Worm (Caenorhabditis elegans) whole organism, early embryonic: Measurements from ENCODE around the gene F30H5.3.

ENCODE experiments used
- B0310.2 ChIP-seq: sonication (generic microtip); optimal IDR thresholded peaks from 2 replicates; lab custom pipeline; 2016; ENCODE audit warnings: mild to moderate bottlenecking, missing genetic modification characterization, missing compliant biosample characterization
- F13C5.2 ChIP-seq: sonication (generic microtip); optimal IDR thresholded peaks from 2 replicates; lab custom pipeline; 2017; ENCODE audit warnings: mild to moderate bottlenecking, missing genetic modification characterization, inconsistent platforms, missing compliant biosample characterization
- aly-1 ChIP-seq: sonication (generic microtip); optimal IDR thresholded peaks from 2 replicates; lab custom pipeline; 2016; ENCODE audit warnings: missing genetic modification characterization, missing compliant biosample characterization
- ama-1 ChIP-seq: fragments of 150-350 bp; optimal IDR thresholded peaks from 2 replicates; lab custom pipeline; 2014
- ceh-13 ChIP-seq: fragments of 200-800 bp; sonication (Bioruptor generic); optimal IDR thresholded peaks from 2 replicates; lab custom pipeline; 2018; ENCODE audit warnings: mild to moderate bottlenecking, missing genetic modification characterization, missing compliant biosample characterization
- ceh-36 ChIP-seq: sonication (generic microtip); optimal IDR thresholded peaks from 2 replicates; lab custom pipeline; 2016; ENCODE audit warnings: missing genetic modification characterization, inconsistent platforms, missing compliant biosample characterization
- ets-7 ChIP-seq: sonication (generic microtip); optimal IDR thresholded peaks from 2 replicates; lab custom pipeline; 2016; ENCODE audit warnings: missing genotype, missing genetic modification characterization, missing compliant biosample characterization
- flt-1 ChIP-seq: fragments of 200-800 bp; sonication (Bioruptor generic); IDR thresholded peaks from 2 replicates; pipeline ENCODE4 v1.3.6; 2022; ENCODE audit warnings: missing genetic modification characterization, missing compliant biosample characterization
- hmbx-1 ChIP-seq: sonication (generic microtip); optimal IDR thresholded peaks from 2 replicates; lab custom pipeline; 2016; ENCODE audit warnings: mild to moderate bottlenecking, missing genetic modification characterization, missing compliant biosample characterization
- hmg-4 ChIP-seq: fragments of 200-800 bp; sonication (Bioruptor generic); optimal IDR thresholded peaks from 2 replicates; lab custom pipeline; 2018; ENCODE audit warnings: mild to moderate bottlenecking, missing genetic modification characterization, missing compliant biosample characterization
- hnd-1 ChIP-seq: sonication (generic microtip); optimal IDR thresholded peaks from 2 replicates; lab custom pipeline; 2016; ENCODE audit warnings: missing genetic modification characterization, missing compliant biosample characterization
- pes-1 ChIP-seq: fragments of 200-800 bp; sonication (Bioruptor generic); IDR thresholded peaks from 2 replicates; pipeline ENCODE4 v1.3.6; 2022; ENCODE audit warnings: missing genetic modification reagents, missing genetic modification characterization, missing compliant biosample characterization
- scrt-1 ChIP-seq: fragments of 200-800 bp; sonication (Bioruptor generic); IDR thresholded peaks from 2 replicates; pipeline ENCODE4 v1.3.6; 2022; ENCODE audit warnings: missing genetic modification characterization, missing compliant biosample characterization
- sea-1 ChIP-seq: fragments of 200-800 bp; sonication (Bioruptor generic); conservative IDR thresholded peaks from 2 replicates; pipeline ENCODE4 v1.3.6; 2022; ENCODE audit warnings: missing genetic modification characterization, missing compliant biosample characterization
- tbx-11 ChIP-seq: fragments of 200-800 bp; sonication (Bioruptor generic); IDR thresholded peaks from 2 replicates; pipeline ENCODE4 v1.3.6; 2022; ENCODE audit warnings: missing genetic modification characterization, missing compliant biosample characterization
- tbx-37 ChIP-seq: fragments of 200-800 bp; sonication (Bioruptor generic); conservative IDR thresholded peaks from 2 replicates; pipeline ENCODE4 v1.3.6; 2022; ENCODE audit warnings: missing genetic modification reagents, missing genetic modification characterization, missing compliant biosample characterization
- tra-4 ChIP-seq: sonication (generic microtip); optimal IDR thresholded peaks from 2 replicates; lab custom pipeline; 2017; ENCODE audit warnings: missing genetic modification characterization, missing compliant biosample characterization

Gene F30H5.3

DNA sequence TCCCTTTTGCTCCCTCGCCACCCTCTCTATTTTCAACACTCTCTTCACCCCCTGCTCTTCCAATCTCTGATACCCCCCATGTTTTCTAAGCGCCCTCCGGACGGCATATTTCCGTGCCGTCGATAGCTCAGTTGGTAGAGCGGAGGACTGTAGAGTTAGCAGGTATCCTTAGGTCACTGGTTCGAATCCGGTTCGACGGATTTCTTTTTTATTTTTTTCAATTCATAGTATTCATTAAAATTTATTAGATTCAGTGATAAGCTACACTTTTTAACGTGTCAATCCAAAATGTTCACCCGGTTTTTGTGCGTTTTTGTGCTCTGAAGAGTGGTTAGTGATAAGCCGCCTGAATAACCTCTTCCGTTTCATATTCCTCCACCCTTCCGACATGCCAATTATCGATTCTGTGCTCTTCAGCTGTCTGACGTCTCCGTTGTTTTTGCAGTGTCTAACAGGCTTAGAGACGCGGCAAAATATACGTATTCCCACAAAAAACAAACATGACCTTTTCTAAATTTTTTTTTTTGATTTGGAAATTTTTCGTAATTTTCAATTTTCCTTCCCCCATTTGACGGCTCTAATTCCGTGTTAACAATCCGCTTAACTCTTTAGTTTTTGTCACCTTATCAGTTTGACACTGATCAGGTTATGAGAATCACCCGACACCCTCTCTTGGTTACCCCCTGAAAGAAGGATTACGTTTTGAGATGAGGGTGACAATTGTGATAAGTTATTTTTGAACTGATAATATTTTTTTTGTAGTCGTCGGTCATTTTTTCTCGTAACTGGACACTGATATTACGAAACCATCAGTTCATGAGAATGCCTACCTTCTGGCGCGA lies 23.5 kb upstream of the F30H5.3 start:
- peak; percentile 84 for TF ChIP-seq scrt-1 (GFP tag; lab: Robert Waterston, UW)
- peak; percentile 55 for TF ChIP-seq hnd-1 (tag; lab: Kevin White, UChicago)
- peak; percentile 77 for TF ChIP-seq ceh-36 (tag; lab: Kevin White, UChicago)
- peak; percentile 27 for TF ChIP-seq ets-7 (tag; lab: Kevin White, UChicago)
- peak; percentile 89 for TF ChIP-seq flt-1 (GFP tag; lab: Robert Waterston, UW)
- no peak for TF ChIP-seq hmbx-1 (tag; lab: Kevin White, UChicago)
- TF ChIP-seq ceh-13 (GFP tag; lab: Kevin White, UChicago): peak; percentile 68
- TF ChIP-seq sea-1: peak; percentile 76; the same call in 1 of the 2 replicates
- TF ChIP-seq tbx-37 (GFP tag; lab: Robert Waterston, UW): peak; percentile 79
- peak; percentile 17 for TF ChIP-seq tra-4 (tag; lab: Kevin White, UChicago)
- no peak for TF ChIP-seq ama-1
- peak; percentile 56 for TF ChIP-seq B0310.2 (tag; lab: Kevin White, UChicago)
- TF ChIP-seq hmg-4 (GFP tag; lab: Kevin White, UChicago): peak; percentile 71
- TF ChIP-seq pes-1 (GFP tag; lab: Robert Waterston, UW): peak; percentile 89
- peak; percentile 83 for TF ChIP-seq F13C5.2
- TF ChIP-seq aly-1 (tag; lab: Kevin White, UChicago): no peak
- TF ChIP-seq tbx-11 (GFP tag; lab: Robert Waterston, UW): peak; percentile 83

DNA sequence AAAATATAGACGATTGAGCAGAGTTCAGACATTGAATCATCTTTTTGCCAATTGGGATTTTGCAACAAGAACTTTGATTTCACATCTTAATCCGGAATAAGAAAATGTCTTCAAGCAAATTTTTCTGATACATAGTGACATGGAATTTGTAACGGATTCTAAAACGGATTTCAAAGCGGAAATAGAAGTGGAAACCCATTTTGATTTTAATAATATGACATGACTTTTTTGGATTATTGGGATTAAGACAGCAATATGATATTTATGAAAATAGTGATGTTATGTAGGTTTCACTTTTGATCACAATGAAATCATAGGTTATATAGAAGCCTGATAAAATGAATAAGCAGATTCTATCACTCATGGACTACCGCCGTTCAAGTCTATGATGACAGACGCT lies 20.1 kb upstream of the F30H5.3 start:
- TF ChIP-seq sea-1: no peak
- TF ChIP-seq scrt-1 (GFP tag; lab: Robert Waterston, UW): no peak
- TF ChIP-seq pes-1 (GFP tag; lab: Robert Waterston, UW): no peak
- TF ChIP-seq B0310.2 (tag; lab: Kevin White, UChicago): no peak
- TF ChIP-seq ama-1: no peak
- no peak for TF ChIP-seq hmbx-1 (tag; lab: Kevin White, UChicago)
- no peak for TF ChIP-seq tbx-11 (GFP tag; lab: Robert Waterston, UW)
- no peak for TF ChIP-seq ceh-13 (GFP tag; lab: Kevin White, UChicago)
- TF ChIP-seq aly-1 (tag; lab: Kevin White, UChicago): no peak
- TF ChIP-seq tra-4 (tag; lab: Kevin White, UChicago): no peak
- no peak for TF ChIP-seq F13C5.2
- no peak for TF ChIP-seq flt-1 (GFP tag; lab: Robert Waterston, UW)
- TF ChIP-seq hmg-4 (GFP tag; lab: Kevin White, UChicago): no peak
- TF ChIP-seq hnd-1 (tag; lab: Kevin White, UChicago): no peak
- TF ChIP-seq ets-7 (tag; lab: Kevin White, UChicago): no peak

DNA sequence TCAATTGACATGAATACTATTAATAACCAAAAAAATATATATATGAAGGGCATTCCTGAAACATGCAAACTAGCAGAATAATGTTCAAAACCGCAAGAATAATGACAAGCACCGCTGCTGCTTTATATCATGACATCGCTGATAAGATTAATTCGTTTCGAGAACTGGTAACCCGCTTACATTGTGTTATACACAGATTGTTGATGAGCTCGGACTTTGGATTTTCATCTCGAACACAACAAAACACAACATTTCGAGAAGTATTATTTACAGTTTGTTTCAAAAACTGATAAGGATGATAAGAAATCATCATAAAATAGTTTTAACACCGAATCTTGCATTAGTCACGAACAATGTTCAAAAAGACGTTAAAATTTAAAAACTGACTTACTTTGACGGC lies 18.9 kb upstream of the F30H5.3 start:
- TF ChIP-seq tbx-37 (GFP tag; lab: Robert Waterston, UW): no peak
- no peak for TF ChIP-seq pes-1 (GFP tag; lab: Robert Waterston, UW)
- no peak for TF ChIP-seq hmbx-1 (tag; lab: Kevin White, UChicago)
- no peak for TF ChIP-seq B0310.2 (tag; lab: Kevin White, UChicago)
- TF ChIP-seq ets-7 (tag; lab: Kevin White, UChicago): no peak
- TF ChIP-seq ceh-13 (GFP tag; lab: Kevin White, UChicago): no peak
- no peak for TF ChIP-seq hnd-1 (tag; lab: Kevin White, UChicago)
- no peak for TF ChIP-seq tra-4 (tag; lab: Kevin White, UChicago)
- TF ChIP-seq F13C5.2: no peak
- no peak for TF ChIP-seq aly-1 (tag; lab: Kevin White, UChicago)
- TF ChIP-seq ama-1: no peak

ce11 chrIII:526824-527223 lies 14.8 kb upstream of the F30H5.3 start, which contains the start of gene T22F7.4:
T22F7.4 (minus strand) TSS chrIII:526924.
- TF ChIP-seq hmg-4 (GFP tag; lab: Kevin White, UChicago) (no peak), ceh-36 (tag; lab: Kevin White, UChicago) (no peak), ama-1 (no peak), ceh-13 (GFP tag; lab: Kevin White, UChicago) (no peak), pes-1 (GFP tag; lab: Robert Waterston, UW) (no peak), tra-4 (tag; lab: Kevin White, UChicago) (no peak), tbx-11 (GFP tag; lab: Robert Waterston, UW) (no peak), ets-7 (tag; lab: Kevin White, UChicago) (no peak), F13C5.2 (no peak), hnd-1 (tag; lab: Kevin White, UChicago) (no peak)

- TF ChIP-seq flt-1 (GFP tag; lab: Robert Waterston, UW): no peak
Observed at ce11 chrIII:523944-524343, 11.9 kb upstream of the F30H5.3 start, which contains the start of gene T22F7.3. T22F7.3 (minus strand) TSS chrIII:524044.

ce11 chrIII:513360-513759 lies 1.3 kb upstream of the F30H5.3 start:
- no peak for TF ChIP-seq tbx-11 (GFP tag; lab: Robert Waterston, UW)
- TF ChIP-seq ceh-13 (GFP tag; lab: Kevin White, UChicago): no peak
- TF ChIP-seq aly-1 (tag; lab: Kevin White, UChicago): no peak
- no peak for TF ChIP-seq pes-1 (GFP tag; lab: Robert Waterston, UW)

- TF ChIP-seq hnd-1 (tag; lab: Kevin White, UChicago) (no peak), hmg-4 (GFP tag; lab: Kevin White, UChicago) (no peak), hmbx-1 (tag; lab: Kevin White, UChicago) (no peak), scrt-1 (GFP tag; lab: Robert Waterston, UW) (no peak), tra-4 (tag; lab: Kevin White, UChicago) (no peak), ama-1 (no peak), sea-1 (no peak), aly-1 (tag; lab: Kevin White, UChicago) (no peak), tbx-37 (GFP tag; lab: Robert Waterston, UW) (no peak)
Observed at ce11 chrIII:509045-509444, 3.0 kb downstream of the F30H5.3 start.
